Fruit fly (Drosophila melanogaster) whole organism, embryonic: ENCODE measurements around the gene CG6656.
A peak's percentile ranks its signal among the peaks of the same experiment; 100 is the strongest.

Experiments used
- Abd-B ChIP-seq: fragments of 200-800 bp; sonication (Bioruptor generic); optimal IDR thresholded peaks from 2 replicates; lab custom pipeline; 2018; ENCODE audit warnings: missing biosample characterization, mild to moderate bottlenecking, missing genetic modification characterization, moderate library complexity
- BEAF-32 ChIP-seq: fragments of 200-800 bp; sonication (Bioruptor generic); optimal IDR thresholded peaks from 3 replicates; lab custom pipeline; 2017; ENCODE audit warnings: missing biosample characterization, missing genetic modification characterization, mild to moderate bottlenecking, moderate library complexity, missing genetic modification reagents
- Bteb2 ChIP-seq: fragments of 200-800 bp; sonication (Bioruptor generic); optimal IDR thresholded peaks from 2 replicates; lab custom pipeline; 2016; ENCODE audit warnings: missing biosample characterization, missing genetic modification characterization
- CG10321 ChIP-seq: fragments of 200-800 bp; sonication (Bioruptor generic); IDR thresholded peaks from 2 replicates; pipeline ENCODE4 v1.3.6; 2022; ENCODE audit warnings: missing biosample characterization, missing genetic modification characterization
- CG10654 ChIP-seq: fragments of 200-800 bp; sonication (Bioruptor generic); optimal IDR thresholded peaks from 2 replicates; lab custom pipeline; 2016; ENCODE audit warnings: missing biosample characterization, missing genetic modification characterization
- CG11456 ChIP-seq: fragments of 200-800 bp; sonication (Bioruptor generic); IDR thresholded peaks from 3 replicates; pipeline ENCODE4 v1.3.6; 2022; ENCODE audit warnings: missing biosample characterization, missing genetic modification characterization
- CG12155 ChIP-seq: fragments of 200-800 bp; sonication (Bioruptor generic); optimal IDR thresholded peaks from 3 replicates; lab custom pipeline; 2016; ENCODE audit warnings: missing biosample characterization, missing genetic modification characterization
- CG12659 ChIP-seq: fragments of 200-800 bp; sonication (Bioruptor generic); optimal IDR thresholded peaks from 3 replicates; lab custom pipeline; 2017; ENCODE audit warnings: mild to moderate bottlenecking, missing biosample characterization, missing genetic modification reagents, missing genetic modification characterization
- CG13287 ChIP-seq: fragments of 200-800 bp; sonication (Bioruptor generic); IDR thresholded peaks from 2 replicates; pipeline ENCODE4 v1.3.6; 2022; ENCODE audit warnings: missing biosample characterization, missing genetic modification characterization; ENCODE audit not compliant: partially characterized antibody
- CG15269 ChIP-seq: fragments of 200-800 bp; sonication (Bioruptor generic); optimal IDR thresholded peaks from 2 replicates; lab custom pipeline; 2018; ENCODE audit warnings: missing biosample characterization, mild to moderate bottlenecking, missing genetic modification characterization, moderate library complexity
- CG1603 ChIP-seq: fragments of 200-800 bp; sonication (Bioruptor generic); optimal IDR thresholded peaks from 2 replicates; lab custom pipeline; 2019; ENCODE audit warnings: missing biosample characterization, mild to moderate bottlenecking, missing genetic modification characterization, moderate library complexity
- CG18476 ChIP-seq: fragments of 200-800 bp; sonication (Bioruptor generic); optimal IDR thresholded peaks from 2 replicates; lab custom pipeline; 2016; ENCODE audit warnings: missing biosample characterization, mild to moderate bottlenecking, missing genetic modification characterization
- CG18599 ChIP-seq: fragments of 200-800 bp; sonication (Bioruptor generic); optimal IDR thresholded peaks from 3 replicates; lab custom pipeline; 2017; ENCODE audit warnings: missing biosample characterization, missing genetic modification characterization, mild to moderate bottlenecking, moderate library complexity, missing genetic modification reagents
- CG30403 ChIP-seq: fragments of 200-800 bp; sonication (Bioruptor generic); optimal IDR thresholded peaks from 3 replicates; lab custom pipeline; 2016; ENCODE audit warnings: missing biosample characterization, missing genetic modification characterization
- CG32767 ChIP-seq: fragments of 200-800 bp; sonication (Bioruptor generic); IDR thresholded peaks from 2 replicates; pipeline ENCODE4 v1.3.6; 2022; ENCODE audit warnings: missing biosample characterization, missing genetic modification characterization
- CG34224 ChIP-seq: fragments of 200-800 bp; sonication (Bioruptor generic); IDR thresholded peaks from 3 replicates; pipeline ENCODE4 v1.3.6; 2022; ENCODE audit warnings: missing biosample characterization, missing genetic modification characterization; ENCODE audit not compliant: partially characterized antibody
- CG34422 ChIP-seq: fragments of 200-800 bp; sonication (Bioruptor generic); IDR thresholded peaks from 3 replicates; pipeline ENCODE4 v1.3.6; 2022; ENCODE audit warnings: missing biosample characterization, missing genetic modification characterization
- CG43689 ChIP-seq: fragments of 200-800 bp; sonication (Bioruptor generic); IDR thresholded peaks from 2 replicates; pipeline ENCODE4 v1.3.6; 2022; ENCODE audit warnings: missing biosample characterization, missing genetic modification characterization
- CG4424 ChIP-seq: fragments of 200-800 bp; sonication (Bioruptor generic); optimal IDR thresholded peaks from 3 replicates; lab custom pipeline; 2016; ENCODE audit warnings: missing biosample characterization, missing genetic modification characterization
- CG6654 ChIP-seq: fragments of 200-800 bp; sonication (Bioruptor generic); optimal IDR thresholded peaks from 2 replicates; lab custom pipeline; 2017; ENCODE audit warnings: missing biosample characterization, mild to moderate bottlenecking, missing genetic modification characterization
- CG8388 ChIP-seq: fragments of 200-800 bp; sonication (Bioruptor generic); optimal IDR thresholded peaks from 2 replicates; lab custom pipeline; 2019; ENCODE audit warnings: missing biosample characterization, mild to moderate bottlenecking, missing genetic modification characterization, moderate library complexity
- CG8478 ChIP-seq: fragments of >200 bp; optimal IDR thresholded peaks from 2 replicates; lab custom pipeline; 2018
- CG9932 ChIP-seq: fragments of 200-800 bp; sonication (Bioruptor generic); IDR thresholded peaks from 2 replicates; pipeline ENCODE4 v1.3.6; 2022; ENCODE audit warnings: missing biosample characterization, missing genetic modification characterization
- Dip2 ChIP-seq: fragments of 200-800 bp; sonication (Bioruptor generic); IDR thresholded peaks from 2 replicates; pipeline ENCODE4 v1.3.6; 2022; ENCODE audit warnings: missing biosample characterization, missing genetic modification characterization
- Dll ChIP-seq: fragments of 200-800 bp; sonication (Bioruptor generic); IDR thresholded peaks from 4 replicates; pipeline ENCODE4 v1.3.6; 2022; ENCODE audit warnings: missing biosample characterization, missing genetic modification characterization; ENCODE audit not compliant: partially characterized antibody
- Fer1 ChIP-seq: fragments of 200-800 bp; sonication (Bioruptor generic); optimal IDR thresholded peaks from 2 replicates; lab custom pipeline; 2017; ENCODE audit warnings: missing biosample characterization, mild to moderate bottlenecking, missing genetic modification characterization
- HLH3B ChIP-seq: fragments of 200-800 bp; sonication (Bioruptor generic); IDR thresholded peaks from 2 replicates; pipeline ENCODE4 v1.3.6; 2022; ENCODE audit warnings: missing biosample characterization, missing genetic modification characterization
- MBD-R2 ChIP-seq: fragments of 200-800 bp; sonication (Bioruptor generic); IDR thresholded peaks from 2 replicates; pipeline ENCODE4 v1.3.6; 2022; ENCODE audit warnings: missing biosample characterization, missing genetic modification characterization
- Max ChIP-seq: fragments of 200-800 bp; sonication (Bioruptor generic); optimal IDR thresholded peaks from 2 replicates; lab custom pipeline; 2016; ENCODE audit warnings: missing biosample characterization, mild to moderate bottlenecking, missing genetic modification characterization
- Xbp1 ChIP-seq: fragments of 200-800 bp; sonication (Bioruptor generic); optimal IDR thresholded peaks from 3 replicates; lab custom pipeline; 2016; ENCODE audit warnings: missing biosample characterization, mild to moderate bottlenecking, missing genetic modification characterization
- abd-A ChIP-seq: fragments of 200-800 bp; sonication (Bioruptor generic); optimal IDR thresholded peaks from 3 replicates; lab custom pipeline; 2019; ENCODE audit warnings: missing biosample characterization, mild to moderate bottlenecking, missing genetic modification characterization, moderate library complexity
- ara ChIP-seq: fragments of 200-800 bp; sonication (Bioruptor generic); IDR thresholded peaks from 2 replicates; pipeline ENCODE4 v1.3.6; 2022; ENCODE audit warnings: missing biosample characterization, missing genetic modification characterization
- az2 ChIP-seq: fragments of 200-800 bp; sonication (Bioruptor generic); optimal IDR thresholded peaks from 3 replicates; lab custom pipeline; 2016; ENCODE audit warnings: missing biosample characterization, missing genetic modification characterization
- caup ChIP-seq: fragments of 200-800 bp; sonication (Bioruptor generic); optimal IDR thresholded peaks from 3 replicates; lab custom pipeline; 2017; ENCODE audit warnings: missing biosample characterization, mild to moderate bottlenecking, missing genetic modification characterization, moderate library complexity; ENCODE audit not compliant: severe bottlenecking
- disco-r ChIP-seq: fragments of 200-800 bp; sonication (Bioruptor generic); optimal IDR thresholded peaks from 2 replicates; lab custom pipeline; 2016; ENCODE audit warnings: missing biosample characterization, missing genetic modification characterization
- dpn ChIP-seq, 2 experiments: fragments of 200-800 bp; sonication (Bioruptor generic); optimal IDR thresholded peaks; 3 replicates each; lab custom pipeline; 2016; ENCODE audit warnings: missing biosample characterization in 2 of 2, missing genetic modification characterization in 2 of 2
- fd96Cb ChIP-seq: fragments of 200-800 bp; sonication (Bioruptor generic); optimal IDR thresholded peaks from 2 replicates; lab custom pipeline; 2018; ENCODE audit warnings: missing biosample characterization, mild to moderate bottlenecking, missing genetic modification characterization, moderate library complexity
- hbn ChIP-seq: fragments of 200-800 bp; sonication (Bioruptor generic); IDR thresholded peaks from 2 replicates; pipeline ENCODE4 v1.3.6; 2022; ENCODE audit warnings: missing biosample characterization, missing genetic modification characterization; ENCODE audit not compliant: partially characterized antibody
- ind ChIP-seq: fragments of 200-800 bp; sonication (Bioruptor generic); optimal IDR thresholded peaks from 3 replicates; lab custom pipeline; 2016; ENCODE audit warnings: missing biosample characterization, missing genetic modification characterization
- org-1 ChIP-seq: fragments of 200-800 bp; sonication (Bioruptor generic); optimal IDR thresholded peaks from 2 replicates; lab custom pipeline; 2017; ENCODE audit warnings: missing biosample characterization, missing genetic modification characterization
- pb ChIP-seq: fragments of 200-800 bp; sonication (Bioruptor generic); optimal IDR thresholded peaks from 3 replicates; lab custom pipeline; 2016; ENCODE audit warnings: missing biosample characterization, missing genetic modification characterization
- pros ChIP-seq: fragments of 200-800 bp; sonication (Bioruptor generic); optimal IDR thresholded peaks from 3 replicates; lab custom pipeline; 2019; ENCODE audit warnings: missing biosample characterization, mild to moderate bottlenecking, missing genetic modification characterization, moderate library complexity
- pzg ChIP-seq: fragments of 200-800 bp; sonication (Bioruptor generic); optimal IDR thresholded peaks from 3 replicates; lab custom pipeline; 2018; ENCODE audit warnings: missing biosample characterization, mild to moderate bottlenecking, missing genetic modification characterization, moderate library complexity
- ranshi ChIP-seq: fragments of 200-800 bp; sonication (Bioruptor generic); IDR thresholded peaks from 2 replicates; pipeline ENCODE4 v1.3.6; 2022; ENCODE audit warnings: missing biosample characterization, missing genetic modification characterization
- vnd ChIP-seq: fragments of 200-800 bp; sonication (Bioruptor generic); IDR thresholded peaks from 3 replicates; pipeline ENCODE4 v1.3.6; 2022; ENCODE audit warnings: missing biosample characterization, missing genetic modification characterization; ENCODE audit not compliant: partially characterized antibody
- wor ChIP-seq: fragments of 200-800 bp; sonication (Bioruptor generic); IDR thresholded peaks from 2 replicates; pipeline ENCODE4 v1.3.6; 2022; ENCODE audit warnings: missing biosample characterization, missing genetic modification characterization
- z ChIP-seq: fragments of 200-800 bp; sonication (Bioruptor generic); IDR thresholded peaks from 3 replicates; pipeline ENCODE4 v1.3.6; 2022; ENCODE audit warnings: missing biosample characterization, missing genetic modification characterization
- zen2 ChIP-seq: fragments of 200-800 bp; sonication (Bioruptor generic); IDR thresholded peaks from 3 replicates; pipeline ENCODE4 v1.3.6; 2022; ENCODE audit warnings: missing biosample characterization, missing genetic modification characterization; ENCODE audit not compliant: partially characterized antibody
- zfh1 ChIP-seq: fragments of 200-800 bp; sonication (Bioruptor generic); IDR thresholded peaks from 3 replicates; pipeline ENCODE4 v1.3.6; 2022; ENCODE audit warnings: missing biosample characterization, missing genetic modification characterization

The CG6656 gene

DNA sequence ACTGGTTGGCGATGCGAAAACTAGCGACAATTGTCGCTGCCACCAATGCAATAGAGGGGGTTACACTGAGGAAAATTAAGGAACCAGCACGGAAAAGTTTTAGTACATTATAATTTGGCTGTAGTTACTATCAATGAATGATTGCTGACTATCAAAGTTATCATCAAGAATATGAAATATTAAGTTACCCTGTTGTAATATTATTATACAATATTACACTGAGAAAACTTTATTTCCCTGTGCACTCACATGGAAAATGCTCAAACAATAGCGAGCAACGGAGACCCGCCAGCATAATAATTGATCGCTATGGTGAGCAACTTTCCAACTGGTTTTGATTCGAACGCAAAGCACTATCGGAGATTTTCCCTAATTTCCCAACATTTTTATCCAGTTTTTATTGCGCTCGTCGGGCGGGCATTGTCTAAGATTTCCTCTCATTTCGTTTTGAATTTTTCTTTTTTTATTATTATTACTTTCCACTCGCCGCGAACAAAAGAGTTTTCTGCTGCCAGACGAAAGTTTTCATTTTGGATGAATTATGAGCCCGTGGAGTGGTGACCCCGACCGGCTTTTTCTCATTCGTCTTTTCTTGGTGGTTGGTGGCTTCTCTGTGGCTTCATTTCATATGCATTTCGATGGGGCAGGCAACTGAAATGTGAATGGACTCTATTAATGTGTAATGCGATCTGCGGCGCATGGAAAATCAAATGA is 12.8 kb upstream of the CG6656 start (continued):
- TF ChIP-seq CG18476 (GFP tag; lab: Kevin White, UChicago) (peak; percentile 31), CG30403 (GFP tag; lab: Kevin White, UChicago) (peak; percentile 90), CG18599 (peak; percentile 3), CG43689 (GFP tag; lab: Robert Waterston, UW) (0 out of 2 replicates have a peak, but pooled peaks have one; percentile 16), org-1 (GFP tag; lab: Kevin White, UChicago) (peak; percentile 87), CG10321 (GFP tag; lab: Robert Waterston, UW) (no peak), ranshi (GFP tag; lab: Robert Waterston, UW) (peak; percentile 58), CG6654 (GFP tag; lab: Kevin White, UChicago) (peak; percentile 8), caup (GFP tag; lab: Kevin White, UChicago) (no peak), CG15269 (tag; lab: Kevin White, UChicago) (peak; percentile 74), pb (GFP tag; lab: Kevin White, UChicago) (no peak), MBD-R2 (no peak), Xbp1 (GFP tag; lab: Kevin White, UChicago) (peak; percentile 81), Bteb2 (GFP tag; lab: Kevin White, UChicago) (no peak), pros (GFP tag; lab: Kevin White, UChicago) (peak; percentile 57), Abd-B (GFP tag; lab: Kevin White, UChicago) (peak; percentile 67), HLH3B (GFP tag; lab: Robert Waterston, UW) (peak; percentile 60), dpn (GFP tag; optimal IDR thresholded peaks at IDR 0.05; lab: Kevin White, UChicago) (peak; percentile 33 to 75), CG13287 (GFP tag; lab: Robert Waterston, UW) (no peak), CG34224 (GFP tag; lab: Robert Waterston, UW) (no peak), CG11456 (0 out of 3 replicates have a peak, but pooled peaks have one; percentile 57), ind (GFP tag; lab: Kevin White, UChicago) (peak; percentile 39), Dip2 (GFP tag; lab: Robert Waterston, UW) (no peak), disco-r (GFP tag; lab: Kevin White, UChicago) (peak; percentile 47), Fer1 (GFP tag; lab: Kevin White, UChicago) (peak; percentile 31), zfh1 (GFP tag; lab: Robert Waterston, UW) (peak; percentile 86), CG10654 (GFP tag; lab: Kevin White, UChicago) (peak; percentile 44), Dll (GFP tag; lab: Robert Waterston, UW) (no peak), hbn (GFP tag; lab: Robert Waterston, UW) (no peak), CG12155 (GFP tag; lab: Kevin White, UChicago) (peak; percentile 37), abd-A (tag; lab: Kevin White, UChicago) (peak; percentile 88), pzg (no peak), fd96Cb (tag; lab: Kevin White, UChicago) (peak; percentile 75), CG34422 (peak; percentile 74), z (GFP tag; lab: Robert Waterston, UW) (no peak), CG1603 (peak; percentile 96), CG8478 (lab: Kevin White, UChicago) (no peak), CG8388 (GFP tag; lab: Kevin White, UChicago) (peak; percentile 95), CG4424 (GFP tag; lab: Kevin White, UChicago) (peak; percentile 64), CG9932 (no peak), CG12659 (GFP tag; lab: Kevin White, UChicago) (peak; percentile 68), vnd (GFP tag; lab: Robert Waterston, UW) (no peak), BEAF-32 (no peak), wor (GFP tag; lab: Robert Waterston, UW) (peak; percentile 74; the same call in 1 of the 2 replicates), az2 (GFP tag; lab: Kevin White, UChicago) (peak; percentile 85), ara (GFP tag; lab: Robert Waterston, UW) (peak; percentile 90), CG32767 (GFP tag; lab: Robert Waterston, UW) (peak; percentile 65), Max (GFP tag; lab: Kevin White, UChicago) (peak; percentile 39), zen2 (GFP tag; lab: Robert Waterston, UW) (no peak)
